Worm (Caenorhabditis elegans) whole organism, L3 larva: ENCODE results near the gene F49C12.1.

Experiments used
- fkh-10 ChIP-seq: sonication (generic microtip); optimal IDR thresholded peaks from 2 replicates; lab custom pipeline; 2017; ENCODE audit warnings: missing biosample characterization, missing genetic modification reagents, missing genetic modification characterization
- lin-39 ChIP-seq: fragments of 150-350 bp; optimal IDR thresholded peaks from 2 replicates; lab custom pipeline; 2018; ENCODE audit warnings: missing biosample characterization, missing genetic modification reagents, missing genetic modification characterization
- mdl-1 ChIP-seq: fragments of 150-350 bp; optimal IDR thresholded peaks from 2 replicates; lab custom pipeline; 2014; ENCODE audit warnings: missing biosample characterization, missing genetic modification characterization
- nhr-11 ChIP-seq: fragments of 150-350 bp; optimal IDR thresholded peaks from 2 replicates; lab custom pipeline; 2014; ENCODE audit warnings: missing biosample characterization, missing genetic modification characterization
- pha-4 ChIP-seq: fragments of 150-350 bp; optimal IDR thresholded peaks from 2 replicates; lab custom pipeline; 2014; ENCODE audit warnings: missing biosample characterization, missing genetic modification reagents, missing genetic modification characterization
- pqm-1 ChIP-seq: fragments of 150-350 bp; optimal IDR thresholded peaks from 2 replicates; lab custom pipeline; 2017; ENCODE audit warnings: missing biosample characterization, missing genetic modification characterization, inconsistent platforms
- snpc-4 ChIP-seq: fragments of 150-350 bp; optimal IDR thresholded peaks from 2 replicates; lab custom pipeline; 2014; ENCODE audit warnings: missing biosample characterization, missing genetic modification characterization
- unc-62 ChIP-seq: fragments of 150-350 bp; sonication (generic microtip); optimal IDR thresholded peaks from 4 replicates; lab custom pipeline; 2014; ENCODE audit warnings: missing biosample characterization, missing genetic modification reagents, missing genetic modification characterization

DNA sequence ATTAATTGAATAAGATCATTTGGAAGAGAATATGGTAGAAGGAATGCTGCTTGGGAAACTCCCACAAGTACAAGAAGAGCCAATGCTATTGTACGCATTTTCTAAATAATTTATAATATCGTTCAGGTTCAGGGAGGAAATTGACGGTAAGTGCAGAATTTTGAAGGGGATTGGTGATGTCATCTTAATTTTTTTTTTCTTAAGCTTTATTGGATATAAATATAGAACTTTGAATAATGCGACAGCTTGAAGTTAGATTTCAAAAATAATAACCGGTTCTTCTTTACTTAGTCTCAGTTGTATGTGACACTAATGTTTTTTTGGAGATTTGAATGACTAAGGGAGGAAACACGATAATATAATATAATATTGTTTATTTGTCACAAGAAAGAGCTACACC lies 34.6 kb upstream of the F49C12.1 start, which contains the start of gene nspg-7.1:
- TF ChIP-seq unc-62 (no peak), mdl-1 (tag; lab: Kevin White, UChicago) (no peak), pha-4 (no peak), snpc-4 (tag; lab: Kevin White, UChicago) (no peak), fkh-10 (no peak), nhr-11 (tag; lab: Kevin White, UChicago) (no peak), lin-39 (tag; lab: Kevin White, UChicago) (no peak), pqm-1 (tag; lab: Kevin White, UChicago) (no peak)
